Worm (Caenorhabditis elegans) whole organism, L3 larva: ENCODE results near the gene cct-6.

Experiments used
- R02D3.7 ChIP-seq: fragments of 150-350 bp; optimal IDR thresholded peaks from 2 replicates; lab custom pipeline; 2014; ENCODE audit warnings: missing biosample characterization, missing genetic modification characterization
- ZK546.5 ChIP-seq: sonication (generic microtip); optimal IDR thresholded peaks from 2 replicates; lab custom pipeline; 2017; ENCODE audit warnings: missing biosample characterization, missing genetic modification characterization
- ama-1 ChIP-seq: fragments of 150-350 bp; optimal IDR thresholded peaks from 2 replicates; lab custom pipeline; 2018
- ceh-16 ChIP-seq: sonication (generic microtip); optimal IDR thresholded peaks from 2 replicates; lab custom pipeline; 2017; ENCODE audit warnings: missing biosample characterization, missing genetic modification characterization
- ceh-28 ChIP-seq: fragments of 150-350 bp; optimal IDR thresholded peaks from 2 replicates; lab custom pipeline; 2014; ENCODE audit warnings: missing biosample characterization, missing genetic modification reagents, missing genetic modification characterization
- ceh-82 ChIP-seq: fragments of 150-350 bp; optimal IDR thresholded peaks from 2 replicates; lab custom pipeline; 2014; ENCODE audit warnings: missing biosample characterization, missing genetic modification characterization
- daf-12 ChIP-seq: fragments of 150-350 bp; optimal IDR thresholded peaks from 2 replicates; lab custom pipeline; 2014; ENCODE audit warnings: missing biosample characterization, missing genetic modification reagents, missing genetic modification characterization
- egl-27 ChIP-seq: sonication (generic microtip); optimal IDR thresholded peaks from 4 replicates; lab custom pipeline; 2017; ENCODE audit warnings: missing biosample characterization, missing genetic modification reagents, missing genetic modification characterization
- egl-5 ChIP-seq: fragments of 150-350 bp; optimal IDR thresholded peaks from 2 replicates; lab custom pipeline; 2017; ENCODE audit warnings: missing biosample characterization, missing genetic modification reagents, missing genetic modification characterization, inconsistent platforms
- elt-2 ChIP-seq: sonication (generic microtip); optimal IDR thresholded peaks from 2 replicates; lab custom pipeline; 2016; ENCODE audit warnings: missing genetic modification reagents, mild to moderate bottlenecking, missing genetic modification characterization, missing compliant biosample characterization
- elt-3 ChIP-seq, 3 experiments: fragments of 150-350 bp in 1 of 3; sonication (generic microtip) in 2 of 3; optimal IDR thresholded peaks; 2 replicates in 2 of 3; 4 replicates in 1 of 3; lab custom pipeline; 2014 to 2017; ENCODE audit warnings: missing biosample characterization in 3 of 3, missing genetic modification characterization in 3 of 3
- eor-1 ChIP-seq, 2 experiments: fragments of 150-350 bp; optimal IDR thresholded peaks; 2 replicates each; lab custom pipeline; 2014 to 2018; ENCODE audit warnings: missing biosample characterization in 2 of 2, missing genetic modification characterization in 2 of 2
- fkh-10 ChIP-seq: sonication (generic microtip); optimal IDR thresholded peaks from 2 replicates; lab custom pipeline; 2017; ENCODE audit warnings: missing biosample characterization, missing genetic modification reagents, missing genetic modification characterization
- fkh-2 ChIP-seq: fragments of 150-350 bp; optimal IDR thresholded peaks from 2 replicates; lab custom pipeline; 2014; ENCODE audit warnings: missing biosample characterization, missing genetic modification reagents, missing genetic modification characterization
- fos-1 ChIP-seq: fragments of 150-350 bp; optimal IDR thresholded peaks from 2 replicates; lab custom pipeline; 2014; ENCODE audit warnings: missing biosample characterization, missing genetic modification characterization
- hmg-11 ChIP-seq: sonication (generic microtip); optimal IDR thresholded peaks from 2 replicates; lab custom pipeline; 2016; ENCODE audit warnings: missing genetic modification characterization, missing compliant biosample characterization
- lin-15B ChIP-seq: fragments of 150-350 bp; optimal IDR thresholded peaks from 2 replicates; lab custom pipeline; 2014; ENCODE audit warnings: missing biosample characterization, missing genetic modification characterization
- lin-39 ChIP-seq: fragments of 150-350 bp; optimal IDR thresholded peaks from 2 replicates; lab custom pipeline; 2018; ENCODE audit warnings: missing biosample characterization, missing genetic modification reagents, missing genetic modification characterization
- lsy-12 ChIP-seq: sonication (generic microtip); optimal IDR thresholded peaks from 2 replicates; lab custom pipeline; 2016; ENCODE audit warnings: mild to moderate bottlenecking, missing genetic modification characterization, missing compliant biosample characterization
- mml-1 ChIP-seq: fragments of 150-350 bp; sonication (generic microtip); optimal IDR thresholded peaks from 3 replicates; lab custom pipeline; 2014; ENCODE audit warnings: missing biosample characterization, missing genetic modification characterization
- nfya-1 ChIP-seq: sonication (generic microtip); optimal IDR thresholded peaks from 2 replicates; lab custom pipeline; 2017; ENCODE audit warnings: missing genetic modification characterization, mild to moderate bottlenecking, missing compliant biosample characterization, antibody characterized with exemption, moderate library complexity; ENCODE audit not compliant: insufficient read depth
- nhr-11 ChIP-seq: fragments of 150-350 bp; optimal IDR thresholded peaks from 2 replicates; lab custom pipeline; 2014; ENCODE audit warnings: missing biosample characterization, missing genetic modification characterization
- nhr-12 ChIP-seq: fragments of 150-350 bp; optimal IDR thresholded peaks from 2 replicates; lab custom pipeline; 2014; ENCODE audit warnings: missing biosample characterization, missing genetic modification characterization
- nhr-237 ChIP-seq: fragments of 150-350 bp; optimal IDR thresholded peaks from 2 replicates; lab custom pipeline; 2014; ENCODE audit warnings: missing biosample characterization, missing genetic modification characterization
- nhr-25 ChIP-seq: sonication (generic microtip); optimal IDR thresholded peaks from 2 replicates; lab custom pipeline; 2017; ENCODE audit warnings: missing biosample characterization, missing genetic modification characterization
- nhr-28 ChIP-seq: fragments of 150-350 bp; optimal IDR thresholded peaks from 2 replicates; lab custom pipeline; 2014; ENCODE audit warnings: missing biosample characterization, missing genetic modification characterization
- nhr-43 ChIP-seq: sonication (generic microtip); optimal IDR thresholded peaks from 2 replicates; lab custom pipeline; 2016; ENCODE audit warnings: mild to moderate bottlenecking, missing genetic modification characterization, missing compliant biosample characterization; ENCODE audit not compliant: poor library complexity, severe bottlenecking
- nhr-67 ChIP-seq: fragments of 150-350 bp; optimal IDR thresholded peaks from 2 replicates; lab custom pipeline; 2014; ENCODE audit warnings: missing biosample characterization, missing genetic modification characterization
- nhr-76 ChIP-seq: fragments of 150-350 bp; sonication (generic microtip); optimal IDR thresholded peaks from 5 replicates; lab custom pipeline; 2014; ENCODE audit warnings: missing biosample characterization, missing genetic modification characterization
- nhr-77 ChIP-seq: fragments of 150-350 bp; optimal IDR thresholded peaks from 2 replicates; lab custom pipeline; 2014; ENCODE audit warnings: missing biosample characterization, missing genetic modification characterization
- pha-4 ChIP-seq: fragments of 150-350 bp; optimal IDR thresholded peaks from 2 replicates; lab custom pipeline; 2014; ENCODE audit warnings: missing biosample characterization, missing genetic modification reagents, missing genetic modification characterization
- pqm-1 ChIP-seq: fragments of 150-350 bp; optimal IDR thresholded peaks from 2 replicates; lab custom pipeline; 2017; ENCODE audit warnings: missing biosample characterization, missing genetic modification characterization, inconsistent platforms
- skn-1 ChIP-seq: fragments of 150-350 bp; optimal IDR thresholded peaks from 2 replicates; lab custom pipeline; 2014; ENCODE audit warnings: missing biosample characterization, missing genetic modification characterization
- snpc-4 ChIP-seq: fragments of 150-350 bp; optimal IDR thresholded peaks from 2 replicates; lab custom pipeline; 2014; ENCODE audit warnings: missing biosample characterization, missing genetic modification characterization
- tbx-2 ChIP-seq: sonication (generic microtip); optimal IDR thresholded peaks from 2 replicates; lab custom pipeline; 2016; ENCODE audit warnings: mild to moderate bottlenecking, missing genetic modification characterization, missing compliant biosample characterization
- zag-1 ChIP-seq: fragments of 150-350 bp; optimal IDR thresholded peaks from 2 replicates; lab custom pipeline; 2014; ENCODE audit warnings: missing biosample characterization, missing genetic modification characterization

Gene cct-6

ce11 chrIII:5898631-5899030 is 43.1 kb upstream of the cct-6 start:
- TF ChIP-seq nhr-12 (tag; lab: Kevin White, UChicago) (no peak), fkh-10 (GFP tag; lab: Kevin White, UChicago) (no peak), nhr-25 (tag; lab: Kevin White, UChicago) (no peak), skn-1 (tag; lab: Kevin White, UChicago) (no peak), nfya-1 (no peak), egl-5 (no peak), daf-12 (tag; lab: Kevin White, UChicago) (no peak), nhr-77 (no peak), hmg-11 (tag; lab: Kevin White, UChicago) (no peak), snpc-4 (no peak), lin-15B (tag; lab: Kevin White, UChicago) (no peak), ceh-16 (tag; lab: Kevin White, UChicago) (no peak), mml-1 (tag; lab: Kevin White, UChicago) (no peak)
- TF ChIP-seq, all 47 proteins: peak for 0

ce11 chrIII:5897468-5897867 is 42.0 kb upstream of the cct-6 start:
- no peak for TF ChIP-seq ama-1 (lab: Kevin White, UChicago)
- TF ChIP-seq lin-39 (tag; lab: Kevin White, UChicago) = no peak
- TF ChIP-seq nfya-1 = peak; percentile 1

ce11 chrIII:5895913-5896312 is 40.4 kb upstream of the cct-6 start, which contains the start of gene pxl-1:
Gene pxl-1 (minus strand): TSS chrIII:5896013.
- TF ChIP-seq nhr-237 (tag; lab: Kevin White, UChicago) = no peak
- no peak for TF ChIP-seq zag-1 (tag; lab: Kevin White, UChicago)
- no peak for TF ChIP-seq ceh-82 (tag; lab: Kevin White, UChicago)
- no peak for TF ChIP-seq R02D3.7 (tag; lab: Kevin White, UChicago)
- TF ChIP-seq ceh-16 (tag; lab: Kevin White, UChicago) = no peak
- TF ChIP-seq tbx-2 = no peak
- TF ChIP-seq eor-1 (tag; optimal IDR thresholded peaks at IDR 0.05; lab: Kevin White, UChicago) = no peak
- no peak for TF ChIP-seq ceh-28 (tag; lab: Kevin White, UChicago)
- no peak for TF ChIP-seq nhr-67 (tag; lab: Kevin White, UChicago)
- no peak for TF ChIP-seq fkh-2
- no peak for TF ChIP-seq nhr-28
- no peak for TF ChIP-seq lsy-12 (tag; lab: Kevin White, UChicago)

- TF ChIP-seq elt-3 (tag; optimal IDR thresholded peaks at IDR 0.05; lab: Kevin White, UChicago) (no peak), pha-4 (peak; percentile 59)
Measured at ce11 chrIII:5892909-5893308, 37.4 kb upstream of the cct-6 start.

DNA sequence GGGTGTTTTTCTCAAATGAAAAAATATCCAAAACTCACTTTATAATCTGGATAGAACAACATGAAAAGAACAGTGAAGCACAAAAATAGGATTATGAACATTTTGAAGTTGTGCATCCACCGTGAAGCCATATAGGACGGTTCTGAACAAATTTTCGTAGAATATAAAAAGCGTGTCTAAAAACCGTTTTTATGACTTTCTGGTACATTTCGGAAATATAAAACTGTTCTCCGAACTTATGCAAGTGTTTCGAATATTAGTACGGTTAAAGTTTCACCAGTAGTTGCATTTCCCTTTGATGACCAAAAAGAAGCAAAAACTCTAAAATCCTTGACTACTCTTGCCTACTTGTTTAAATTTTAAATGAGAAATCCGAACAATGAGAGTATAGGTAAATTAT is 33.2 kb upstream of the cct-6 start, which contains the start of gene C28H8.8:
TSS of gene C28H8.8 (minus strand) at position 101 of the 400 bp plus-strand sequence.
- TF ChIP-seq elt-2 (tag; lab: Kevin White, UChicago) = no peak
- TF ChIP-seq ZK546.5 = no peak
- TF ChIP-seq zag-1 (tag; lab: Kevin White, UChicago) = no peak
- TF ChIP-seq lin-39 (tag; lab: Kevin White, UChicago) = no peak
- no peak for TF ChIP-seq hmg-11 (tag; lab: Kevin White, UChicago)
- TF ChIP-seq eor-1 (tag; optimal IDR thresholded peaks at IDR 0.05; lab: Kevin White, UChicago) = no peak
- TF ChIP-seq ceh-28 (tag; lab: Kevin White, UChicago) = no peak
- no peak for TF ChIP-seq nhr-43
- TF ChIP-seq R02D3.7 (tag; lab: Kevin White, UChicago) = no peak
- TF ChIP-seq nhr-76 (tag; lab: Kevin White, UChicago) = no peak
- TF ChIP-seq egl-27 (tag; lab: Kevin White, UChicago) = no peak
- no peak for TF ChIP-seq pqm-1 (tag; lab: Kevin White, UChicago)
- TF ChIP-seq nhr-11 (tag; lab: Kevin White, UChicago) = no peak
- no peak for TF ChIP-seq nhr-12 (tag; lab: Kevin White, UChicago)
- no peak for TF ChIP-seq nhr-28
- TF ChIP-seq ama-1 (lab: Kevin White, UChicago) = no peak
- no peak for TF ChIP-seq pha-4
- TF ChIP-seq fos-1 (tag; lab: Kevin White, UChicago) = no peak
- no peak for TF ChIP-seq lsy-12 (tag; lab: Kevin White, UChicago)
